Fruit fly (Drosophila melanogaster): ENCODE results near the gene CG17328.

Gene CG17328

DNA sequence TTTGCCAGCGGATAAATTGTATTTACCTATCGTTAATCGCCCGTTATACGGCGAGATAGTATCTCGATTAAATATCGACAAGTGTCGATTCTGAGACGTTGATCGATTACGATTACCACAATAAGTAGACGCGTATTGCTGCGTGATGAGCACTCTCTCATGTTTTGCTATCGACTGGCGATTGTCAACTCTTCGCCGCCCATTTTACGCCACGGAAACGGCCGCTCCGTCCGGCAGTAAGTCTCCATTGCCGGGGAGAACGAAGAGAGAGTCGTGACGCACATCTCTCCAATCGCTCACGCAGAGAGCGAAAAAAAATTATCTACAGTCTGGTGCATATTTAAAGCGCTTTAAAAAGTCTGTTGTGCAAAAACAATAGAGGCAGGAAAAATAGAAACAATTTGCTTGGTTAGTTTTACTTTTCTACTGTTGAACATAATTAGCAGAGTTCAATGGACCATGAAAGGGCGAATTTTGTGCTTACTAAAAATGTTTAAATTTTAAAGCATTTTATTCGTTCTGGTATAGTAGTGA is 48.1 kb upstream of the CG17328 start, which contains the start of gene CG46309 (continued):
- no peak for TF ChIP-seq fd96Cb (tag; optimal IDR thresholded peaks at IDR 0.05)
- peak; percentile 9 for TF ChIP-seq CG6254 (GFP tag; optimal IDR thresholded peaks at IDR 0.05)
- peak; percentile 64 for TF ChIP-seq CG10543 (GFP tag; optimal IDR thresholded peaks at IDR 0.05)
- peak; percentile 96 for TF ChIP-seq CG34224 (GFP tag; IDR thresholded peaks at IDR 0.05; ENCODE audit: partially characterized antibody)
- TF ChIP-seq CG17328 (GFP tag; IDR thresholded peaks at IDR 0.05), result no peak
- no peak for TF ChIP-seq crp (GFP tag; optimal IDR thresholded peaks at IDR 0.05)
- peak; percentile 18 for TF ChIP-seq CG12104 (GFP tag; optimal IDR thresholded peaks at IDR 0.05)
- TF ChIP-seq CG34376 (GFP tag; optimal IDR thresholded peaks at IDR 0.05), result peak; percentile 78
- TF ChIP-seq Ets65A (GFP tag), result peak; percentile 62
- peak; percentile 52 for TF ChIP-seq CG3281 (GFP tag; optimal IDR thresholded peaks at IDR 0.05)
- TF ChIP-seq Fer1 (GFP tag; optimal IDR thresholded peaks at IDR 0.05), result peak; percentile 43
- TF ChIP-seq ftz-f1 (GFP tag; optimal IDR thresholded peaks at IDR 0.05), result no peak
- peak; percentile 82 to 86 for TF ChIP-seq Trl (optimal IDR thresholded peaks at IDR 0.05)
- no peak for TF ChIP-seq Trl (GFP tag; optimal IDR thresholded peaks at IDR 0.05)
- peak; percentile 66 for TF ChIP-seq CG8388 (GFP tag; optimal IDR thresholded peaks at IDR 0.05)
- TF ChIP-seq CG11723 (GFP tag; optimal IDR thresholded peaks at IDR 0.05), result no peak
- peak; percentile 38 for TF ChIP-seq crc (GFP tag; optimal IDR thresholded peaks at IDR 0.05)
- no peak for TF ChIP-seq cg (GFP tag; optimal IDR thresholded peaks at IDR 0.05)
- TF ChIP-seq CG12942 (GFP tag; optimal IDR thresholded peaks at IDR 0.05), result peak; percentile 22
- no peak for TF ChIP-seq CG1647 (GFP tag; optimal IDR thresholded peaks at IDR 0.05)
- no peak for TF ChIP-seq CG6654 (GFP tag; optimal IDR thresholded peaks at IDR 0.05)
- TF ChIP-seq CG18476 (GFP tag; optimal IDR thresholded peaks at IDR 0.05), result peak; percentile 19
- peak; percentile 40 for TF ChIP-seq CG13624 (GFP tag; optimal IDR thresholded peaks at IDR 0.05)
- peak; percentile 29 for TF ChIP-seq Hmr (GFP tag; optimal IDR thresholded peaks at IDR 0.05)
- TF ChIP-seq Jarid2 (GFP tag; optimal IDR thresholded peaks at IDR 0.05), result peak; percentile 75
- no peak for TF ChIP-seq NC2α (GFP tag; optimal IDR thresholded peaks at IDR 0.05)
- peak; percentile 49 for TF ChIP-seq Ets97D (GFP tag; optimal IDR thresholded peaks at IDR 0.05)
- no peak for TF ChIP-seq jumu (GFP tag; optimal IDR thresholded peaks at IDR 0.05)
- no peak for TF ChIP-seq CG17385 (GFP tag; optimal IDR thresholded peaks at IDR 0.05)
- peak; percentile 78; the same call in 2 of the 3 replicates for TF ChIP-seq Doc3 (GFP tag; IDR thresholded peaks at IDR 0.05; ENCODE audit: partially characterized antibody)
- TF ChIP-seq Dll (GFP tag; IDR thresholded peaks at IDR 0.05; ENCODE audit: partially characterized antibody), result peak; percentile 86
- peak; percentile 44 for TF ChIP-seq mam (GFP tag; optimal IDR thresholded peaks at IDR 0.05)
- no peak for TF ChIP-seq Spps (tag; optimal IDR thresholded peaks at IDR 0.05)
- TF ChIP-seq Pdp1 (GFP tag; optimal IDR thresholded peaks at IDR 0.05), result peak in 1 of 2 experiments; percentile 41
- TF ChIP-seq bcd (GFP tag; optimal IDR thresholded peaks at IDR 0.05), result no peak
- peak; percentile 30; the same call in 1 of the 2 replicates for TF ChIP-seq Adf1 (GFP tag; IDR thresholded peaks at IDR 0.05)
- TF ChIP-seq HHEX (GFP tag; optimal IDR thresholded peaks at IDR 0.05), result peak; percentile 51
- no peak for TF ChIP-seq CG18011 (GFP tag; optimal IDR thresholded peaks at IDR 0.05)
- peak; percentile 99 for TF ChIP-seq tna (GFP tag; IDR thresholded peaks at IDR 0.05; ENCODE audit: partially characterized antibody)
- TF ChIP-seq HLH54F (GFP tag; optimal IDR thresholded peaks at IDR 0.05), result peak; percentile 44
- no peak for TF ChIP-seq CG12744 (GFP tag; optimal IDR thresholded peaks at IDR 0.05)
- TF ChIP-seq zen2 (GFP tag; IDR thresholded peaks at IDR 0.05; ENCODE audit: partially characterized antibody), result peak; percentile 93; the same call in 2 of the 3 replicates
- peak; percentile 17 for TF ChIP-seq nom (GFP tag; optimal IDR thresholded peaks at IDR 0.05)
- peak; percentile 25 for TF ChIP-seq pzg (GFP tag; optimal IDR thresholded peaks at IDR 0.05)
- TF ChIP-seq Ssrp (tag; optimal IDR thresholded peaks at IDR 0.05), result peak; percentile 25
- TF ChIP-seq Bteb2 (GFP tag; optimal IDR thresholded peaks at IDR 0.05), result peak; percentile 69
- TF ChIP-seq hkb (optimal IDR thresholded peaks at IDR 0.05), result no peak
- 0 out of 2 replicates have a peak, but pooled peaks have one; percentile 14 for TF ChIP-seq hkb (GFP tag; IDR thresholded peaks at IDR 0.05)
- no peak for TF ChIP-seq pnt (GFP tag; optimal IDR thresholded peaks at IDR 0.05)

All from whole organism, embryonic.